Worm (Caenorhabditis elegans) whole organism, L1 larva: ENCODE measurements around the gene tes-1.
A peak's percentile ranks its signal among the peaks of the same experiment; 100 is the strongest.

Source experiments
- C04F5.9 ChIP-seq: sonication (generic microtip); optimal IDR thresholded peaks from 2 replicates; lab custom pipeline; 2016; ENCODE audit warnings: missing genetic modification characterization, missing compliant biosample characterization
- C16A3.4 ChIP-seq: fragments of 150-350 bp; optimal IDR thresholded peaks from 2 replicates; lab custom pipeline; 2014; ENCODE audit warnings: missing biosample characterization, missing genetic modification characterization
- Y116A8C.19 ChIP-seq: sonication (generic microtip); optimal IDR thresholded peaks from 2 replicates; lab custom pipeline; 2016; ENCODE audit warnings: missing compliant biosample characterization, missing genetic modification characterization, borderline replicate concordance
- aha-1 ChIP-seq: fragments of 150-350 bp; optimal IDR thresholded peaks from 2 replicates; lab custom pipeline; 2014; ENCODE audit warnings: missing biosample characterization, missing genetic modification characterization
- ama-1 ChIP-seq: fragments of 150-350 bp; optimal IDR thresholded peaks from 2 replicates; lab custom pipeline; 2014
- blmp-1 ChIP-seq: fragments of 150-350 bp; optimal IDR thresholded peaks from 2 replicates; lab custom pipeline; 2014; ENCODE audit warnings: missing biosample characterization, missing genetic modification characterization
- ceh-63 ChIP-seq: fragments of 200-800 bp; sonication (Bioruptor generic); optimal IDR thresholded peaks from 2 replicates; lab custom pipeline; 2018; ENCODE audit warnings: mild to moderate bottlenecking, missing genetic modification characterization, missing compliant biosample characterization
- ceh-8 ChIP-seq: fragments of 200-800 bp; sonication (Bioruptor generic); optimal IDR thresholded peaks from 2 replicates; lab custom pipeline; 2018; ENCODE audit warnings: mild to moderate bottlenecking, missing genetic modification characterization, moderate library complexity, missing compliant biosample characterization
- ceh-82 ChIP-seq, 3 experiments: fragments of 150-350 bp in 1 of 3; sonication (generic microtip) in 2 of 3; optimal IDR thresholded peaks; 2 replicates each; lab custom pipeline; 2014 to 2017; ENCODE audit warnings: missing biosample characterization in 3 of 3, missing genetic modification characterization in 3 of 3
- dsc-1 ChIP-seq: sonication (generic microtip); optimal IDR thresholded peaks from 2 replicates; lab custom pipeline; 2016; ENCODE audit warnings: mild to moderate bottlenecking, missing genetic modification characterization, missing compliant biosample characterization
- egl-13 ChIP-seq: sonication (generic microtip); optimal IDR thresholded peaks from 2 replicates; lab custom pipeline; 2016; ENCODE audit warnings: missing genotype, missing genetic modification reagents, missing genetic modification characterization, missing compliant biosample characterization
- fkh-10 ChIP-seq: sonication (generic microtip); optimal IDR thresholded peaks from 2 replicates; lab custom pipeline; 2017; ENCODE audit warnings: missing biosample characterization, missing genetic modification reagents, missing genetic modification characterization
- fkh-4 ChIP-seq: sonication (generic microtip); optimal IDR thresholded peaks from 2 replicates; lab custom pipeline; 2016; ENCODE audit warnings: missing compliant biosample characterization, missing genetic modification characterization, borderline replicate concordance
- fkh-8 ChIP-seq: sonication (generic microtip); optimal IDR thresholded peaks from 2 replicates; lab custom pipeline; 2016; ENCODE audit warnings: mild to moderate bottlenecking, missing genetic modification characterization, missing compliant biosample characterization
- grh-1 ChIP-seq: fragments of 200-800 bp; sonication (Bioruptor generic); IDR thresholded peaks from 2 replicates; pipeline ENCODE4 v1.3.6; 2022; ENCODE audit warnings: missing genetic modification reagents, missing genetic modification characterization, missing compliant biosample characterization
- hlh-17 ChIP-seq: fragments of 200-800 bp; sonication (Bioruptor generic); optimal IDR thresholded peaks from 2 replicates; lab custom pipeline; 2018; ENCODE audit warnings: missing genetic modification characterization, mild to moderate bottlenecking, missing compliant biosample characterization, moderate library complexity, borderline replicate concordance
- irx-1 ChIP-seq: sonication (generic microtip); optimal IDR thresholded peaks from 2 replicates; lab custom pipeline; 2016; ENCODE audit warnings: missing genetic modification characterization, missing compliant biosample characterization
- isw-1 ChIP-seq: fragments of 200-800 bp; sonication (Bioruptor generic); IDR thresholded peaks from 2 replicates; pipeline ENCODE4 v1.3.6; 2022; ENCODE audit warnings: missing genetic modification characterization, missing compliant biosample characterization
- jun-1 ChIP-seq: fragments of 150-350 bp; optimal IDR thresholded peaks from 2 replicates; lab custom pipeline; 2014; ENCODE audit warnings: missing biosample characterization, missing genetic modification reagents, missing genetic modification characterization
- lin-14 ChIP-seq: fragments of 200-800 bp; sonication (Bioruptor generic); optimal IDR thresholded peaks from 2 replicates; lab custom pipeline; 2018; ENCODE audit warnings: mild to moderate bottlenecking, missing genetic modification characterization, moderate library complexity, missing compliant biosample characterization
- lin-15B ChIP-seq: fragments of 150-350 bp; sonication (generic microtip); optimal IDR thresholded peaks from 3 replicates; lab custom pipeline; 2014; ENCODE audit warnings: missing biosample characterization, missing genetic modification characterization
- lir-3 ChIP-seq: sonication (generic microtip); optimal IDR thresholded peaks from 2 replicates; lab custom pipeline; 2016; ENCODE audit warnings: mild to moderate bottlenecking, missing genetic modification characterization, moderate library complexity, missing compliant biosample characterization; ENCODE audit not compliant: poor library complexity
- mab-9 ChIP-seq: fragments of 200-800 bp; sonication (Bioruptor generic); IDR thresholded peaks from 2 replicates; pipeline ENCODE4 v1.3.6; 2022; ENCODE audit warnings: missing genetic modification reagents, missing genetic modification characterization, missing compliant biosample characterization
- mef-2 ChIP-seq: fragments of 150-350 bp; optimal IDR thresholded peaks from 2 replicates; lab custom pipeline; 2014; ENCODE audit warnings: missing biosample characterization, missing genetic modification characterization
- nhr-19 ChIP-seq: fragments of 200-800 bp; sonication (Bioruptor generic); conservative IDR thresholded peaks from 2 replicates; pipeline ENCODE4 v1.3.6; 2022; ENCODE audit warnings: missing genetic modification characterization, missing compliant biosample characterization
- nhr-20 ChIP-seq: sonication (generic microtip); optimal IDR thresholded peaks from 2 replicates; lab custom pipeline; 2016; ENCODE audit warnings: mild to moderate bottlenecking, missing genetic modification characterization, missing compliant biosample characterization
- nhr-237 ChIP-seq: fragments of 150-350 bp; optimal IDR thresholded peaks from 2 replicates; lab custom pipeline; 2014; ENCODE audit warnings: missing biosample characterization, missing genetic modification characterization
- nhr-71 ChIP-seq: sonication (generic microtip); optimal IDR thresholded peaks from 2 replicates; lab custom pipeline; 2016; ENCODE audit warnings: mild to moderate bottlenecking, missing genetic modification characterization, moderate library complexity, missing compliant biosample characterization
- nhr-85 ChIP-seq: sonication (generic microtip); peaks from one replicate; lab custom pipeline; 2016; ENCODE audit warnings: missing genetic modification characterization, inconsistent platforms, missing compliant biosample characterization
- pax-3 ChIP-seq: fragments of 200-800 bp; sonication (Bioruptor generic); optimal IDR thresholded peaks from 2 replicates; lab custom pipeline; 2018; ENCODE audit warnings: mild to moderate bottlenecking, missing genetic modification characterization, moderate library complexity, missing compliant biosample characterization
- rnt-1 ChIP-seq: sonication (generic microtip); optimal IDR thresholded peaks from 2 replicates; lab custom pipeline; 2016; ENCODE audit warnings: mild to moderate bottlenecking, missing genetic modification characterization, moderate library complexity, missing compliant biosample characterization
- skn-1 ChIP-seq: fragments of 150-350 bp; optimal IDR thresholded peaks from 2 replicates; lab custom pipeline; 2014; ENCODE audit warnings: missing biosample characterization, missing genetic modification characterization
- snpc-4 ChIP-seq: fragments of 150-350 bp; optimal IDR thresholded peaks from 2 replicates; lab custom pipeline; 2014; ENCODE audit warnings: missing biosample characterization, missing genetic modification characterization
- snu-23 ChIP-seq: sonication (generic microtip); optimal IDR thresholded peaks from 2 replicates; lab custom pipeline; 2016; ENCODE audit warnings: missing genetic modification characterization, missing compliant biosample characterization
- sptf-1 ChIP-seq: fragments of 150-350 bp; optimal IDR thresholded peaks from 2 replicates; lab custom pipeline; 2014; ENCODE audit warnings: missing biosample characterization, missing genetic modification characterization
- unc-30 ChIP-seq: sonication (generic microtip); optimal IDR thresholded peaks from 2 replicates; lab custom pipeline; 2017; ENCODE audit warnings: missing biosample characterization, missing genetic modification characterization
- zag-1 ChIP-seq: fragments of 150-350 bp; optimal IDR thresholded peaks from 2 replicates; lab custom pipeline; 2014; ENCODE audit warnings: missing biosample characterization, missing genetic modification characterization
- zip-4 ChIP-seq: fragments of 200-800 bp; sonication (Bioruptor generic); optimal IDR thresholded peaks from 2 replicates; lab custom pipeline; 2018; ENCODE audit warnings: mild to moderate bottlenecking, missing genetic modification characterization, moderate library complexity, missing compliant biosample characterization

Gene tes-1

DNA sequence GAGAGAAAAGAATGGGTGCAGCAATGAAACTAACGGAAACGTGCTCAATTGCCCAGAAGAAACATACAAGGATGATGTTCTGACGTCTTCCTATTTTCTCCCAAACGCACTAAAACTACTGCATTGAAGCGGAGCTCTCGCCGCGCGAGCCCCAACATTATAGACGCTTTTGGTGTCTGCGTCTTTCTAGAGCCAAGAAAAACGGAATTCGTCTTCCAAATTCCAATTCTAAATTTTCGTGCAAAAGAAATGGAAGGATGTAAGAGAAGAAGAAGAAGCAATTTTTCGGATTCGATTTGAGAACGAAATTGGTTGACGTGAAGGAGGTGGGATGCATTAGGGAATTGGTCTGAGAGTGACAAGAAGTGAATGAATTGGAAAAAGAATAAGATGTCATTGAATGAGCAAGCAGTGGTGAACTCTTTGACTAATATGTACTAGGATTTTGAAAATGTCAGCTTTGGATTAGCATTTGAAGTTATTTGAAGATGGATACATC, 2.5 kb upstream of the tes-1 start:
- TF ChIP-seq ceh-82 (tag; optimal IDR thresholded peaks at IDR 0.05; lab: Kevin White, UChicago) (peak in 1 of 3 experiments; percentile 36), pax-3 (tag; lab: Kevin White, UChicago) (no peak), lin-14 (GFP tag; lab: Kevin White, UChicago) (peak; percentile 74), nhr-71 (tag; lab: Kevin White, UChicago) (no peak), isw-1 (GFP tag; lab: Robert Waterston, UW) (0 out of 2 replicates have a peak, but pooled peaks have one; percentile 7), snpc-4 (tag; lab: Kevin White, UChicago) (no peak), lir-3 (tag; lab: Kevin White, UChicago) (no peak), fkh-10 (GFP tag; lab: Kevin White, UChicago) (peak; percentile 16), fkh-8 (tag; lab: Kevin White, UChicago) (peak; percentile 17), ceh-8 (GFP tag; lab: Kevin White, UChicago) (peak; percentile 28), zag-1 (tag; lab: Kevin White, UChicago) (no peak)

DNA sequence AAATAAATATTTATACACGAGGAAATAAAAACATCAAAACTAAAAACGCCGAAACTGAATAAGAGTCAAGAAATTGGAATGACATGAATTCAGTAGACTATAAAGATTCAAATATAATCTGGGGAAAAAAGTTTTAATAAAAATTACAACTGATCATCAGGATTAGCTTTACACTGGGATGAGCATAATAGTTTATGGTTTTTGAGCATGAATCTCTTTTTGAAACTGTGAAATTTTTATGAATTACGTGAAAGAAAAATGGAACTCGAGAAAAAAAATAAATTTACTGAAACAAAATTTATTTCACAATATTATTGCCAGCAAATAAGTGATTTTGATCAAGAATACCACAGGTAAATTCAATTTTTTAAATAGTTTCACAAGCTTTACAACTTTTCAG, 3.7 kb downstream of the tes-1 start, which contains the start of gene B0496.2:
TSS of gene B0496.2 (plus strand) at position 301 of the 400 bp plus-strand sequence.
- TF ChIP-seq aha-1 (no peak), sptf-1 (tag; lab: Kevin White, UChicago) (no peak), nhr-85 (tag; lab: Kevin White, UChicago) (no peak), Y116A8C.19 (tag; lab: Kevin White, UChicago) (no peak), C16A3.4 (no peak), nhr-20 (tag; lab: Kevin White, UChicago) (no peak), rnt-1 (tag; lab: Kevin White, UChicago) (no peak), nhr-19 (GFP tag; lab: Robert Waterston, UW) (no peak), jun-1 (no peak), skn-1 (tag; lab: Kevin White, UChicago) (no peak), dsc-1 (tag; lab: Kevin White, UChicago) (no peak), grh-1 (GFP tag; lab: Robert Waterston, UW) (no peak), irx-1 (no peak)

DNA sequence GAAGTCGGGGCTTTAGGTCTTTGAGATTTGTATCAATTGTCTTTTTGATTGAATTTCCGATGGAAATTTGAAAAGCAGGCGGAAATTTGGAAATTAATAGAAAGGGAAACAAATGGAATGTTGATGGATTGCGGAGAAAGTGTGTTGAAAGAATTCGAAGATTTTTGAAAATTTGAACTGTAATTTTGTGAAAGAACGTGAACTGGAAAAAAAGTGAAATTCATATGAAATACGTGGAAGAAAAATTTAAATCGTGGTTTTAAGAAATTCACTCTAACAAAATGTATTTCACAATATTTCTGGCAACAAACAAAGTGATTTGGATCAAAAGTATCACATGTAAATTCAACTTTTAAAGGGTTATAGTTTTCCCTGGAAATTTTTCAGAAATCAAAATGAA, 5.2 kb downstream of the tes-1 start, which contains the start of gene B0496.1:
TSS of gene B0496.1 (plus strand) at position 301 of the 400 bp plus-strand sequence.
- TF ChIP-seq blmp-1, result peak; percentile 41
- TF ChIP-seq mab-9, result no peak
- TF ChIP-seq mef-2 (tag; lab: Kevin White, UChicago), result no peak
- TF ChIP-seq zip-4, result no peak

DNA sequence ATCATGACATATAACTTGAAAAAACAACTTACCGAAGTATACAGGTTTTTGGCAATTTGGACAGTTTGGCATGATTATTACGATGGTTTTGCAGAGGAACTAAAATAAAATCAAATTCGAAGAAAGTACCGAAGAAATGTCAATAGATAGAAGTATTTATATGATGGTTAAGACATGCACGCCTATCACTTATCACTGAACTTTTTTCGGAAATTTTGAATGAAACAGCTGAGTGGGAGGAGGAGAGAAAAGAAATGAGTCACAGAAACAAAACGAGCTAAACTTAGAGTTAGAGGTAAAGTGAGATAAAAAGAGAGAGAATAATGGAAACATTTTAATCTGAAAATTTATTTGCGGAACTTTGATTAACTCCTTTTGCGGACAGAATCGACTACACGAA, 6.0 kb downstream of the tes-1 start, which contains the start of gene valv-1:
TSS of gene valv-1 (minus strand) at position 101 of the 400 bp plus-strand sequence.
- TF ChIP-seq C04F5.9 (no peak), sptf-1 (tag; lab: Kevin White, UChicago) (no peak), grh-1 (GFP tag; lab: Robert Waterston, UW) (no peak), ama-1 (no peak), fkh-8 (tag; lab: Kevin White, UChicago) (no peak), unc-30 (tag; lab: Kevin White, UChicago) (no peak), lin-15B (no peak), hlh-17 (GFP tag; lab: Kevin White, UChicago) (no peak), nhr-237 (tag; lab: Kevin White, UChicago) (no peak), ceh-63 (no peak), nhr-71 (tag; lab: Kevin White, UChicago) (no peak), snu-23 (GFP tag; lab: Kevin White, UChicago) (no peak), fkh-4 (no peak), irx-1 (no peak), egl-13 (tag; lab: Kevin White, UChicago) (no peak)
